Worm (Caenorhabditis elegans) whole organism, L1 larva: ENCODE results near the gene C01G12.7.

ENCODE experiments used
- lin-13 ChIP-seq: fragments of 150-350 bp; optimal IDR thresholded peaks from 2 replicates; lab custom pipeline; 2014; ENCODE audit warnings: missing biosample characterization, missing genetic modification reagents, missing genetic modification characterization
- nhr-237 ChIP-seq: fragments of 150-350 bp; optimal IDR thresholded peaks from 2 replicates; lab custom pipeline; 2014; ENCODE audit warnings: missing biosample characterization, missing genetic modification characterization

DNA sequence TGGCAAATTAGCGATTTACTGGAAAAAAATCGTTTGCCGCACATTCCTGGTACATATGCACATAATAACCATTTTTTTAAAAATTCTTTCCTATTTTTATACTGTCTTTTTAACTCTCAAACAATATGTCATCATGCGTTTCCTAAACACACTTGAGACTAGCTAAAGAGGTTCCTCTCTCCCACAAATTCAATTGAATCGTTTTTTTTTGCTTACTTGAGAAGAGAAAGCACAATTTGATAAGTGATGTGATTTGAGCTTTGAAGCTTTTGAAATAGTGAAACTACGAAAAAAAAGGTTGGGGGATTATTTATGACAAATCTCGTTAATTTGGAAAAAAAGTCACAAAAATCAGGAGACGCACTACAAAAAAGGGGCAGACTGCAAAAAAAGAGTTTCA lies 36.7 kb downstream of the C01G12.7 start:
- TF ChIP-seq lin-13 (GFP tag; lab: Kevin White, UChicago) (no peak), nhr-237 (tag; lab: Kevin White, UChicago) (no peak)
